Fruit fly (Drosophila melanogaster) Kc167 (cell line): ENCODE results near the gene CG14326.

Experiments
- h ChIP-seq: fragments of >200 bp; optimal IDR thresholded peaks from 3 replicates; lab custom pipeline; 2018; ENCODE audit warnings: missing external identifiers
- psq ChIP-seq: fragments of >200 bp; optimal IDR thresholded peaks from 2 replicates; lab custom pipeline; 2017; ENCODE audit warnings: missing external identifiers

- TF ChIP-seq psq (lab: Kevin White, UChicago) (no peak), h (lab: Kevin White, UChicago) (no peak)
Measured at dm6 chr3R:17631176-17631865, 12.4 kb downstream of the CG14326 start.
